Fruit fly (Drosophila melanogaster) whole organism, pupa: ENCODE measurements around the gene CG5026.

ENCODE experiments used
- CG32121 ChIP-seq: fragments of 200-800 bp; sonication (Bioruptor generic); IDR thresholded peaks from 2 replicates; pipeline ENCODE4 v1.3.6; 2022; ENCODE audit warnings: missing biosample characterization, missing genetic modification characterization
- CG4496 ChIP-seq: fragments of 200-800 bp; sonication (Bioruptor generic); IDR thresholded peaks from 3 replicates; pipeline ENCODE4 v1.3.6; 2022; ENCODE audit warnings: missing biosample characterization, missing genetic modification characterization

DNA sequence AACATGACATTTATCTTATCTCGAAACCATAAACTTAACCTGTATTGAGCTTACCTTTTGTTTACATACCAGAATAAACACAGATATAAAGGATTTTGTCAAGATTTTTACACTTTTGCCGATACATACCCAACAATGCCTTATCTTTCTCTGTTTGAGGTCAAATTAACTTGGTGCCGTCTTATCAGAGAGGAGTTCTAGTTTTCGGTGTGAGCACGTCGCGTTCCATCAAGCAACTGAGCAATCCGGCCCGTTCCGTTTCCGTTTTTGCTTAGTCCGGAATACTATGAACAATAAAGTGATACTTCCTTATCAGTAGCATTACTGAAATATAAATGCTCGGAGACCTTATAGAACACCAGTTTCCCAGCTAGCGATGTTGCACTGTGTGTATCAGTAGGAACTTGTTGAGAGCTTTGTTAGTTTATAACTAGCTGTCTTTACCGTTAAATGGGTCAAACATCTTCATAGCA is 17.6 kb downstream of the CG5026 start, which contains the start of gene Galk:
- peak; percentile 8; the same call in 1 of the 2 replicates for TF ChIP-seq CG32121
- 0 out of 3 replicates have a peak, but pooled peaks have one; percentile 18 for TF ChIP-seq CG4496 (GFP tag; lab: Robert Waterston, UW)
